Worm (Caenorhabditis elegans) whole organism, L4 larva: ENCODE measurements around the gene F49F1.15.
"Not testable (repeated sequence)": the region's sequence is repeated elsewhere in the genome, so short reads cannot be mapped to it uniquely, and the experiment has no call there.

Experiments used
- R02D3.7 ChIP-seq: fragments of 150-350 bp; sonication (generic microtip); optimal IDR thresholded peaks from 3 replicates; lab custom pipeline; 2014; ENCODE audit warnings: missing biosample characterization, missing genetic modification characterization
- ceh-20 ChIP-seq: fragments of 200-800 bp; sonication (Bioruptor generic); IDR thresholded peaks from 2 replicates; pipeline ENCODE4 v1.3.6; 2022; ENCODE audit warnings: missing genetic modification reagents, missing genetic modification characterization, missing compliant biosample characterization
- dpl-1 ChIP-seq: fragments of 150-350 bp; optimal IDR thresholded peaks from 2 replicates; lab custom pipeline; 2014; ENCODE audit warnings: missing biosample characterization, missing genetic modification reagents, missing genetic modification characterization
- duxl-1 ChIP-seq: sonication (generic microtip); optimal IDR thresholded peaks from 2 replicates; lab custom pipeline; 2016; ENCODE audit warnings: mild to moderate bottlenecking, missing genetic modification characterization, moderate library complexity, missing compliant biosample characterization; ENCODE audit not compliant: poor library complexity
- egl-27 ChIP-seq: sonication (generic microtip); optimal IDR thresholded peaks from 3 replicates; lab custom pipeline; 2017; ENCODE audit warnings: missing biosample characterization, missing genetic modification reagents, missing genetic modification characterization
- lin-13 ChIP-seq: fragments of 150-350 bp; optimal IDR thresholded peaks from 2 replicates; lab custom pipeline; 2014; ENCODE audit warnings: missing biosample characterization, missing genetic modification reagents, missing genetic modification characterization
- nhr-237 ChIP-seq: sonication (generic microtip); optimal IDR thresholded peaks from 2 replicates; lab custom pipeline; 2017; ENCODE audit warnings: missing biosample characterization, missing genetic modification characterization
- tra-1 ChIP-seq: fragments of 200-800 bp; sonication (Bioruptor generic); IDR thresholded peaks from 2 replicates; pipeline ENCODE4 v1.3.6; 2022; ENCODE audit warnings: missing genetic modification reagents, missing genetic modification characterization, missing compliant biosample characterization
- unc-62 ChIP-seq, 3 experiments: fragments of 150-350 bp in 1 of 3; sonication (generic microtip); optimal IDR thresholded peaks in 2 of 3; peaks in 1 of 3; 1 replicate in 1 of 3; 2 replicates in 2 of 3; lab custom pipeline; 2014 to 2017; ENCODE audit warnings: missing biosample characterization in 3 of 3, missing genetic modification characterization in 3 of 3, missing genetic modification reagents in 3 of 3, missing genotype in 1 of 3
- zag-1 ChIP-seq: fragments of 150-350 bp; optimal IDR thresholded peaks from 2 replicates; lab custom pipeline; 2014; ENCODE audit warnings: missing biosample characterization, missing genetic modification characterization

ce11 chrIV:4142986-4143385, 28.6 kb upstream of the F49F1.15 start, which contains the start of gene F49F1.12:
- not testable (repeated sequence) for TF ChIP-seq zag-1 (tag; lab: Kevin White, UChicago); egl-27 (tag; lab: Kevin White, UChicago); dpl-1 (GFP tag; lab: Kevin White, UChicago); duxl-1 (tag; lab: Kevin White, UChicago); lin-13 (GFP tag; lab: Kevin White, UChicago); nhr-237 (tag; lab: Kevin White, UChicago); tra-1 (GFP tag; lab: Robert Waterston, UW); ceh-20 (GFP tag; lab: Robert Waterston, UW); unc-62 (GFP tag; optimal IDR thresholded peaks at IDR 0.05 in 1 of 2; lab: Kevin White, UChicago); unc-62 (tag; optimal IDR thresholded peaks at IDR 0.05; lab: Kevin White, UChicago); R02D3.7 (tag; lab: Kevin White, UChicago)
